Worm (Caenorhabditis elegans): ENCODE measurements around the gene B0303.14.

Gene B0303.14

DNA sequence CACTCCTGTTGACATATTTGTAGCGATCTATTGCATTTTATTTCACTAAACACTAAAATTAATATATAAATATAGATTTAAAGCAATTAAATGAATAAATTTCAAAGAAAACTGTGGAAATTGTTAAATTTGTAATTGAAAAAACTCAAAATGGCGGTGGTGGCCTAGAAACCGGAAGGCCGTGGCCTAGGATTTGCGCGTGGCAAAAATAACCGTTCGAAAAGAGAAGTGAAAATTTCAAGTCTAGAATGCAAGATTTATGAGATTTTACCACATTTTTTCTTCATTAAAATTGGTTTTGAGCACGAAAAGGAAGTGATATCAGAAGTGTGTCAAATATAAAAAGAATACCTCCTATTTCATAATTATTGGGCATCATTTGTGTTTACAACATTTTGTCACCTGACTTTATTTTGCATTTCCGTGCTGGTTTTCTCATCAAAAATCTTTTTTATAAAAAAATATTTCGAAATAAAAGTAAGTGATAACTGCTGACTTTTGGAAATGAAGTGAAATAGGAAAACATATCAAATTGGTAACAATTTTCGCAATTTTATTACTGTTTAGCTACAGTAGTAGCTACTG, 32.2 kb downstream of the B0303.14 start, which contains the start of gene fli-1 (continued):
- TF ChIP-seq snpc-1.3 (tag; optimal IDR thresholded peaks at IDR 0.05; ENCODE audit: insufficient read depth), result peak; percentile 16
- TF ChIP-seq bed-1 (GFP tag; IDR thresholded peaks at IDR 0.05), result no peak
- TF ChIP-seq gei-17 (GFP tag; optimal IDR thresholded peaks at IDR 0.05), result no peak
- no peak for TF ChIP-seq C17E4.6 (GFP tag; IDR thresholded peaks at IDR 0.05)
- no peak for TF ChIP-seq hlh-12 (tag; optimal IDR thresholded peaks at IDR 0.05)
- no peak for TF ChIP-seq F57A8.1 (GFP tag; optimal IDR thresholded peaks at IDR 0.05)
- no peak for TF ChIP-seq fkh-3 (tag; optimal IDR thresholded peaks at IDR 0.05)
- TF ChIP-seq athp-1 (tag; optimal IDR thresholded peaks at IDR 0.05), result peak; percentile 45
- no peak for TF ChIP-seq T07F8.4 (tag; optimal IDR thresholded peaks at IDR 0.05)
- peak; percentile 48 for TF ChIP-seq ztf-18 (tag; optimal IDR thresholded peaks at IDR 0.05)
- no peak for TF ChIP-seq nfyb-1 (GFP tag; IDR thresholded peaks at IDR 0.05)
- TF ChIP-seq madf-8 (GFP tag; conservative IDR thresholded peaks at IDR 0.05), result peak; percentile 97
- TF ChIP-seq F33H1.4 (GFP tag; IDR thresholded peaks at IDR 0.05), result peak; percentile 75
- TF ChIP-seq ccch-3 (GFP tag; optimal IDR thresholded peaks at IDR 0.05), result no peak
- TF ChIP-seq ZK185.1 (tag; optimal IDR thresholded peaks at IDR 0.05; ENCODE audit: poor library complexity, severe bottlenecking), result peak; percentile 70
- TF ChIP-seq tlf-1 (GFP tag; optimal IDR thresholded peaks at IDR 0.05), result peak; percentile 16
- TF ChIP-seq egl-18 (GFP tag; IDR thresholded peaks at IDR 0.05), result no peak
- TF ChIP-seq Y95B8A.8 (GFP tag; IDR thresholded peaks at IDR 0.05), result 0 out of 2 replicates have a peak, but pooled peaks have one; percentile 29
- peak; percentile 53 for TF ChIP-seq ceh-27 (GFP tag; optimal IDR thresholded peaks at IDR 0.05)
- no peak for TF ChIP-seq nhr-179 (tag; optimal IDR thresholded peaks at IDR 0.05)
- peak; percentile 64; the same call in 1 of the 2 replicates for TF ChIP-seq lir-1 (GFP tag; conservative IDR thresholded peaks at IDR 0.05)
- TF ChIP-seq T26A5.8 (tag; optimal IDR thresholded peaks at IDR 0.05), result no peak
- no peak for TF ChIP-seq C06A6.2 (GFP tag; conservative IDR thresholded peaks at IDR 0.05)
- no peak for TF ChIP-seq Y56A3A.18 (GFP tag; IDR thresholded peaks at IDR 0.05)
- peak; percentile 76 for TF ChIP-seq ceh-91 (GFP tag; IDR thresholded peaks at IDR 0.05)
- no peak for TF ChIP-seq zfh-2 (GFP tag; conservative IDR thresholded peaks at IDR 0.05)
- TF ChIP-seq tbx-9 (tag; optimal IDR thresholded peaks at IDR 0.05; ENCODE audit: borderline replicate concordance), result no peak
- no peak for TF ChIP-seq pha-4 (tag; optimal IDR thresholded peaks at IDR 0.05)
- no peak for TF ChIP-seq F57C9.4 (tag; optimal IDR thresholded peaks at IDR 0.05)
- no peak for TF ChIP-seq Y53F4B.3 (GFP tag; IDR thresholded peaks at IDR 0.05)
- TF ChIP-seq bed-2 (GFP tag; IDR thresholded peaks at IDR 0.05), result peak; percentile 73; the same call in 1 of the 2 replicates
- TF ChIP-seq hrde-1 (tag; optimal IDR thresholded peaks at IDR 0.05; ENCODE audit: borderline replicate concordance), result no peak
- no peak for TF ChIP-seq attf-6 (GFP tag; IDR thresholded peaks at IDR 0.05)
- TF ChIP-seq him-1 (tag; optimal IDR thresholded peaks at IDR 0.05), result no peak
- TF ChIP-seq akir-1 (GFP tag; optimal IDR thresholded peaks at IDR 0.05), result no peak
- TF ChIP-seq efl-1 (GFP tag; optimal IDR thresholded peaks at IDR 0.05), result peak; percentile 85
- TF ChIP-seq Y79H2A.3 (GFP tag; conservative IDR thresholded peaks at IDR 0.05), result 0 out of 2 replicates have a peak, but pooled peaks have one; percentile 36
- TF ChIP-seq F23B12.7 (tag; optimal IDR thresholded peaks at IDR 0.05; ENCODE audit: insufficient read depth), result no peak
- TF ChIP-seq sdz-38 (tag; optimal IDR thresholded peaks at IDR 0.05), result no peak
- no peak for TF ChIP-seq lsy-27 (tag; optimal IDR thresholded peaks at IDR 0.05; ENCODE audit: borderline replicate concordance, insufficient read depth)
- no peak for TF ChIP-seq B0035.1 (tag; optimal IDR thresholded peaks at IDR 0.05)
- TF ChIP-seq K11D2.4 (GFP tag; IDR thresholded peaks at IDR 0.05), result no peak
- TF ChIP-seq egl-44 (GFP tag; IDR thresholded peaks at IDR 0.05), result no peak
- no peak for TF ChIP-seq egrh-3 (GFP tag; IDR thresholded peaks at IDR 0.05)
- peak; percentile 1 for TF ChIP-seq snpc-1.1 (tag; optimal IDR thresholded peaks at IDR 0.05; ENCODE audit: insufficient read depth)
- no peak for TF ChIP-seq hmg-20 (GFP tag; IDR thresholded peaks at IDR 0.05)
- TF ChIP-seq mcd-1 (GFP tag; IDR thresholded peaks at IDR 0.05), result peak; percentile 47
